Fruit fly (Drosophila melanogaster): ENCODE results near the gene CG7049.

The CG7049 gene

dm6 chr3L:216325-216724 is 40.3 kb upstream of the CG7049 start, which contains the start of gene Kaz1-ORFB:
Gene Kaz1-ORFB, plus strand, starts transcription at chr3L:216625.
- no peak for TF ChIP-seq fd96Ca (GFP tag; IDR thresholded peaks at IDR 0.05)
- TF ChIP-seq rn (GFP tag; IDR thresholded peaks at IDR 0.05): no peak
- no peak for TF ChIP-seq CG8301 (tag; optimal IDR thresholded peaks at IDR 0.05)
- no peak for TF ChIP-seq Pif1A (GFP tag; optimal IDR thresholded peaks at IDR 0.05)

dm6 chr3L:212520-212919 is 36.5 kb upstream of the CG7049 start, which contains the start of the genes thoc7 and Dis3l2:
Gene thoc7, minus strand, starts transcription at chr3L:212687.
Gene Dis3l2, plus strand, starts transcription at chr3L:212709.
- TF ChIP-seq rn (GFP tag; IDR thresholded peaks at IDR 0.05): no peak
- no peak for TF ChIP-seq CG34367 (tag; optimal IDR thresholded peaks at IDR 0.05)
- no peak for TF ChIP-seq CG9948 (tag; optimal IDR thresholded peaks at IDR 0.05)
- TF ChIP-seq CG8159 (tag; optimal IDR thresholded peaks at IDR 0.05): no peak
- no peak for TF ChIP-seq Snoo (tag; optimal IDR thresholded peaks at IDR 0.05)
- TF ChIP-seq CG17806 (tag; optimal IDR thresholded peaks at IDR 0.05): no peak
- no peak for TF ChIP-seq EcR (GFP tag; optimal IDR thresholded peaks at IDR 0.05)
- TF ChIP-seq CG4496 (GFP tag; IDR thresholded peaks at IDR 0.05): no peak
- TF ChIP-seq CG32121 (GFP tag; IDR thresholded peaks at IDR 0.05): no peak
- TF ChIP-seq D1 (tag; optimal IDR thresholded peaks at IDR 0.05): no peak
- TF ChIP-seq fd96Ca (GFP tag; IDR thresholded peaks at IDR 0.05): no peak
- TF ChIP-seq CG14655 (GFP tag; optimal IDR thresholded peaks at IDR 0.05): no peak
- TF ChIP-seq gl (tag; optimal IDR thresholded peaks at IDR 0.05): no peak
- no peak for TF ChIP-seq CG10348 (GFP tag; IDR thresholded peaks at IDR 0.05)
- no peak for TF ChIP-seq CG15710 (tag; optimal IDR thresholded peaks at IDR 0.05)
- TF ChIP-seq Pif1A (GFP tag; optimal IDR thresholded peaks at IDR 0.05): no peak
- TF ChIP-seq Pif1B (GFP tag; optimal IDR thresholded peaks at IDR 0.05): no peak
- TF ChIP-seq Ets98B (GFP tag; IDR thresholded peaks at IDR 0.05): no peak
- no peak for TF ChIP-seq CG12605 (GFP tag; IDR thresholded peaks at IDR 0.05)
- no peak for TF ChIP-seq CG8301 (tag; optimal IDR thresholded peaks at IDR 0.05)

- 0 out of 3 replicates have a peak, but pooled peaks have one; percentile 36 for TF ChIP-seq CG4496 (GFP tag; IDR thresholded peaks at IDR 0.05)
- no peak for TF ChIP-seq CG14655 (GFP tag; optimal IDR thresholded peaks at IDR 0.05)
- peak; percentile 48 for TF ChIP-seq EcR (GFP tag; optimal IDR thresholded peaks at IDR 0.05)
These were observed 35.2 kb upstream of the CG7049 start, which contains the start of gene Prp4k for dm6 chr3L:211200-211599. Gene Prp4k, minus strand, starts transcription at chr3L:211457.

dm6 chr3L:205723-206284 is 29.8 kb upstream of the CG7049 start, which contains the start of the genes Gk1 and CG13876:
Gene Gk1, minus strand, starts transcription at chr3L:205844.
Gene CG13876, plus strand, starts transcription at chr3L:206134.
- TF ChIP-seq CG9948 (tag; optimal IDR thresholded peaks at IDR 0.05) (peak; percentile 94), Pif1A (GFP tag; optimal IDR thresholded peaks at IDR 0.05) (no peak), CG8301 (tag; optimal IDR thresholded peaks at IDR 0.05) (peak; percentile 96), D1 (tag; optimal IDR thresholded peaks at IDR 0.05) (no peak), CG10348 (GFP tag; IDR thresholded peaks at IDR 0.05) (peak; percentile 64; the same call in 1 of the 2 replicates), rn (GFP tag; IDR thresholded peaks at IDR 0.05) (peak; percentile 88), CG17806 (tag; optimal IDR thresholded peaks at IDR 0.05) (peak; percentile 96), fd96Ca (GFP tag; IDR thresholded peaks at IDR 0.05) (peak; percentile 90), CG15710 (tag; optimal IDR thresholded peaks at IDR 0.05) (peak; percentile 98), CG34367 (tag; optimal IDR thresholded peaks at IDR 0.05) (peak; percentile 96), CG4496 (GFP tag; IDR thresholded peaks at IDR 0.05) (peak; percentile 96), CG8159 (tag; optimal IDR thresholded peaks at IDR 0.05) (peak; percentile 98), Pif1B (GFP tag; optimal IDR thresholded peaks at IDR 0.05) (no peak), Snoo (tag; optimal IDR thresholded peaks at IDR 0.05) (peak; percentile 94), CG32121 (GFP tag; IDR thresholded peaks at IDR 0.05) (peak; percentile 97), CG12605 (GFP tag; IDR thresholded peaks at IDR 0.05) (peak; percentile 97), CG13204 (GFP tag; optimal IDR thresholded peaks at IDR 0.05) (no peak), Ets98B (GFP tag; IDR thresholded peaks at IDR 0.05) (peak; percentile 97), EcR (GFP tag; optimal IDR thresholded peaks at IDR 0.05) (peak; percentile 59), gl (tag; optimal IDR thresholded peaks at IDR 0.05) (peak; percentile 92), CG14655 (GFP tag; optimal IDR thresholded peaks at IDR 0.05) (no peak)

- TF ChIP-seq Pif1B (GFP tag; optimal IDR thresholded peaks at IDR 0.05) (no peak), CG32121 (GFP tag; IDR thresholded peaks at IDR 0.05) (no peak), gl (tag; optimal IDR thresholded peaks at IDR 0.05) (peak; percentile 29), CG12605 (GFP tag; IDR thresholded peaks at IDR 0.05) (no peak), Pif1A (GFP tag; optimal IDR thresholded peaks at IDR 0.05) (no peak)
These were observed 27.6 kb upstream of the CG7049 start, which contains the start of gene NitFhit for dm6 chr3L:203536-204135. Gene NitFhit, plus strand, starts transcription at chr3L:203730.

- TF ChIP-seq Ets98B (GFP tag; IDR thresholded peaks at IDR 0.05): peak; percentile 36; the same call in 1 of the 2 replicates
- TF ChIP-seq CG10348 (GFP tag; IDR thresholded peaks at IDR 0.05): no peak
- peak; percentile 66 for TF ChIP-seq CG8159 (tag; optimal IDR thresholded peaks at IDR 0.05)
- peak; percentile 22 for TF ChIP-seq Snoo (tag; optimal IDR thresholded peaks at IDR 0.05)
- no peak; the same call in 1 of the 3 replicates for TF ChIP-seq fd96Ca (GFP tag; IDR thresholded peaks at IDR 0.05)
- TF ChIP-seq rn (GFP tag; IDR thresholded peaks at IDR 0.05): peak; percentile 58
- TF ChIP-seq D1 (tag; optimal IDR thresholded peaks at IDR 0.05): no peak
- TF ChIP-seq CG14655 (GFP tag; optimal IDR thresholded peaks at IDR 0.05): no peak
- no peak for TF ChIP-seq Pif1B (GFP tag; optimal IDR thresholded peaks at IDR 0.05)
- TF ChIP-seq EcR (GFP tag; optimal IDR thresholded peaks at IDR 0.05): no peak
- peak; percentile 61 for TF ChIP-seq CG15710 (tag; optimal IDR thresholded peaks at IDR 0.05)
- TF ChIP-seq CG13204 (GFP tag; optimal IDR thresholded peaks at IDR 0.05): no peak
- TF ChIP-seq CG8301 (tag; optimal IDR thresholded peaks at IDR 0.05): no peak
- TF ChIP-seq CG12605 (GFP tag; IDR thresholded peaks at IDR 0.05): no peak
- TF ChIP-seq Pif1A (GFP tag; optimal IDR thresholded peaks at IDR 0.05): no peak
- peak; percentile 44 for TF ChIP-seq CG17806 (tag; optimal IDR thresholded peaks at IDR 0.05)
- peak; percentile 64; the same call in 1 of the 3 replicates for TF ChIP-seq CG4496 (GFP tag; IDR thresholded peaks at IDR 0.05)
- no peak for TF ChIP-seq gl (tag; optimal IDR thresholded peaks at IDR 0.05)
- no peak for TF ChIP-seq CG32121 (GFP tag; IDR thresholded peaks at IDR 0.05)
- TF ChIP-seq CG9948 (tag; optimal IDR thresholded peaks at IDR 0.05): peak; percentile 53
- peak; percentile 41 for TF ChIP-seq CG34367 (tag; optimal IDR thresholded peaks at IDR 0.05)
These were observed 23.9 kb upstream of the CG7049 start, which contains the start of the genes rno and mri for dm6 chr3L:199754-200596. Gene rno, minus strand, starts transcription at chr3L:199762. Gene mri, plus strand, starts transcription at chr3L:200174.

All from whole organism, pupa.